Worm (Caenorhabditis elegans): ENCODE data around the gene B0001.7.

DNA sequence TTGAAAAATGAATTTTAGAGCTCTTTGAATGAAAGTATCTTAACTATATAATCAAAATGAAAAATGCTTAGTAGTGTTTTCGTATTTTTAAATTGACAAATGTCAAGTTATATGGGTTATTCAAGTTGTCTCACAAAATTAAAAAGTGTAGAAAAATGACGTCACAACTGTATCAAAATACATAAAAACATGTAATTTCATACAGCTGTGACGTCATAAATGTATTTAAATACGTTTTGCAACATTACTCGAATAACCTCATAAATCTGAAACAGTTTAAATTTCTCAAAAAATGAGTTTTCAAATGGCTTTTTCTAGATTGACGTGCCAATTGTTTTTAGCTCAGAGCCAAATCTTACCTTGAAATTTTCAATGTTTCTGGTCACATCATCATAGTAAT lies 44.3 kb downstream of the B0001.7 start:
- TF ChIP-seq ztf-29 (GFP tag; IDR thresholded peaks at IDR 0.05) (no peak), ref-1 (GFP tag; conservative IDR thresholded peaks at IDR 0.05) (no peak), ztf-23 (GFP tag; IDR thresholded peaks at IDR 0.05) (no peak), klf-2 (GFP tag; conservative IDR thresholded peaks at IDR 0.05) (no peak), T22C8.4 (GFP tag; IDR thresholded peaks at IDR 0.05) (no peak), cog-1 (tag; optimal IDR thresholded peaks at IDR 0.05) (no peak), flt-1 (GFP tag; IDR thresholded peaks at IDR 0.05) (no peak), tab-1 (GFP tag; IDR thresholded peaks at IDR 0.05) (no peak), med-1 (GFP tag; optimal IDR thresholded peaks at IDR 0.05; ENCODE audit: insufficient read depth) (no peak)
